Worm (Caenorhabditis elegans) whole organism, young adult: ENCODE results near the gene D1025.10.
A peak's percentile ranks its signal among the peaks of the same experiment; 100 is the strongest.

Experiments
- B0035.1 ChIP-seq: sonication (generic microtip); optimal IDR thresholded peaks from 2 replicates; lab custom pipeline; 2016; ENCODE audit warnings: missing genetic modification characterization, mild to moderate bottlenecking, missing compliant biosample characterization, missing genotype, missing genetic modification reagents
- B0336.3 ChIP-seq: fragments of 200-800 bp; sonication (Bioruptor generic); IDR thresholded peaks from 2 replicates; pipeline ENCODE4 v1.3.6; 2022; ENCODE audit warnings: missing genetic modification characterization, missing compliant biosample characterization
- F52B5.7 ChIP-seq: sonication (generic microtip); optimal IDR thresholded peaks from 2 replicates; lab custom pipeline; 2016; ENCODE audit warnings: mild to moderate bottlenecking, missing genetic modification characterization, missing compliant biosample characterization
- F57A8.1 ChIP-seq: fragments of 200-800 bp; sonication (Bioruptor generic); optimal IDR thresholded peaks from 2 replicates; lab custom pipeline; 2018; ENCODE audit warnings: mild to moderate bottlenecking, missing genetic modification characterization, moderate library complexity, missing compliant biosample characterization
- K11D2.4 ChIP-seq: fragments of 200-800 bp; sonication (Bioruptor generic); IDR thresholded peaks from 2 replicates; pipeline ENCODE4 v1.3.6; 2022; ENCODE audit warnings: missing genetic modification reagents, missing genetic modification characterization, missing compliant biosample characterization
- T26A5.8 ChIP-seq: sonication (generic microtip); optimal IDR thresholded peaks from 2 replicates; lab custom pipeline; 2016; ENCODE audit warnings: missing genetic modification characterization, missing compliant biosample characterization
- Y53F4B.3 ChIP-seq: fragments of 200-800 bp; sonication (Bioruptor generic); IDR thresholded peaks from 2 replicates; pipeline ENCODE4 v1.3.6; 2022; ENCODE audit warnings: missing genetic modification reagents, missing genetic modification characterization, missing compliant biosample characterization
- Y53G8AR.9 ChIP-seq: fragments of 200-800 bp; sonication (Bioruptor generic); conservative IDR thresholded peaks from 2 replicates; pipeline ENCODE4 v1.3.6; 2022; ENCODE audit warnings: missing genetic modification reagents, missing genetic modification characterization, missing compliant biosample characterization
- Y56A3A.18 ChIP-seq: fragments of 200-800 bp; sonication (Bioruptor generic); IDR thresholded peaks from 2 replicates; pipeline ENCODE4 v1.3.6; 2022; ENCODE audit warnings: missing genetic modification reagents, missing genetic modification characterization, missing compliant biosample characterization
- ZK185.1 ChIP-seq: sonication (generic microtip); optimal IDR thresholded peaks from 2 replicates; lab custom pipeline; 2016; ENCODE audit warnings: mild to moderate bottlenecking, missing genetic modification characterization, missing compliant biosample characterization; ENCODE audit not compliant: poor library complexity, severe bottlenecking
- ama-1 ChIP-seq, 3 experiments: fragments of 150-350 bp in 1 of 3; sonication (generic microtip) in 2 of 3; optimal IDR thresholded peaks; 2 replicates each; lab custom pipeline; 2014 to 2018; ENCODE audit warnings: missing biosample characterization in 2 of 3, missing genetic modification characterization in 2 of 3, missing genetic modification reagents in 2 of 3
- aptf-3 ChIP-seq: fragments of 200-800 bp; sonication (Bioruptor generic); IDR thresholded peaks from 2 replicates; pipeline ENCODE4 v1.3.6; 2022; ENCODE audit warnings: missing genetic modification characterization, missing compliant biosample characterization
- atf-7 ChIP-seq: sonication (generic microtip); optimal IDR thresholded peaks from 2 replicates; lab custom pipeline; 2017; ENCODE audit warnings: mild to moderate bottlenecking, missing genetic modification characterization, missing compliant biosample characterization
- bed-1 ChIP-seq: fragments of 200-800 bp; sonication (Bioruptor generic); IDR thresholded peaks from 2 replicates; pipeline ENCODE4 v1.3.6; 2022; ENCODE audit warnings: missing genetic modification reagents, missing genetic modification characterization, missing compliant biosample characterization
- ccch-3 ChIP-seq: fragments of 200-800 bp; sonication (Bioruptor generic); optimal IDR thresholded peaks from 2 replicates; lab custom pipeline; 2018; ENCODE audit warnings: mild to moderate bottlenecking, missing genetic modification characterization, missing compliant biosample characterization
- cebp-1 ChIP-seq, 2 experiments: fragments of 200-800 bp in 1 of 2; sonication (Bioruptor generic) in 1 of 2; sonication (generic microtip) in 1 of 2; IDR thresholded peaks in 1 of 2; optimal IDR thresholded peaks in 1 of 2; 2 replicates each; pipeline versions ENCODE4 v1.3.6 to Lab custom; 2017 to 2022; ENCODE audit warnings: missing compliant biosample characterization in 2 of 2, missing genetic modification characterization in 2 of 2, mild to moderate bottlenecking in 1 of 2, missing genetic modification reagents in 1 of 2, moderate library complexity in 1 of 2
- cebp-2 ChIP-seq: fragments of 200-800 bp; sonication (Bioruptor generic); IDR thresholded peaks from 2 replicates; pipeline ENCODE4 v1.3.6; 2022; ENCODE audit warnings: missing genetic modification characterization, missing compliant biosample characterization
- ceh-100 ChIP-seq: fragments of 200-800 bp; sonication (Bioruptor generic); IDR thresholded peaks from 2 replicates; pipeline ENCODE4 v1.3.6; 2022; ENCODE audit warnings: missing genetic modification reagents, missing genetic modification characterization, missing compliant biosample characterization
- ceh-40 ChIP-seq: fragments of 200-800 bp; sonication (Bioruptor generic); IDR thresholded peaks from 2 replicates; pipeline ENCODE4 v1.3.6; 2022; ENCODE audit warnings: missing genetic modification characterization, missing compliant biosample characterization
- dpff-1 ChIP-seq: sonication (generic microtip); optimal IDR thresholded peaks from 2 replicates; lab custom pipeline; 2017; ENCODE audit warnings: mild to moderate bottlenecking, missing genetic modification characterization, missing compliant biosample characterization
- dpl-1 ChIP-seq: fragments of 150-350 bp; optimal IDR thresholded peaks from 2 replicates; lab custom pipeline; 2014; ENCODE audit warnings: missing biosample characterization, missing genetic modification reagents, missing genetic modification characterization
- egl-18 ChIP-seq: fragments of 200-800 bp; sonication (Bioruptor generic); IDR thresholded peaks from 2 replicates; pipeline ENCODE4 v1.3.6; 2022; ENCODE audit warnings: missing genetic modification reagents, missing genetic modification characterization, missing compliant biosample characterization
- hlh-26 ChIP-seq: fragments of 200-800 bp; sonication (Bioruptor generic); conservative IDR thresholded peaks from 2 replicates; pipeline ENCODE4 v1.3.6; 2022; ENCODE audit warnings: missing genetic modification reagents, missing genetic modification characterization, missing compliant biosample characterization
- hrde-1 ChIP-seq: sonication (generic microtip); optimal IDR thresholded peaks from 2 replicates; lab custom pipeline; 2016; ENCODE audit warnings: missing genetic modification characterization, mild to moderate bottlenecking, missing compliant biosample characterization, moderate library complexity, missing genotype, missing genetic modification reagents, borderline replicate concordance
- hsf-1 ChIP-seq: fragments of 200-800 bp; sonication (Bioruptor generic); IDR thresholded peaks from 2 replicates; pipeline ENCODE4 v1.3.6; 2022; ENCODE audit warnings: missing genetic modification reagents, missing genetic modification characterization, missing compliant biosample characterization
- lag-1 ChIP-seq: fragments of 200-800 bp; sonication (Bioruptor generic); IDR thresholded peaks from 2 replicates; pipeline ENCODE4 v1.3.6; 2022; ENCODE audit warnings: missing genetic modification reagents, missing genetic modification characterization, missing compliant biosample characterization
- let-526 ChIP-seq: fragments of 200-800 bp; sonication (Bioruptor generic); IDR thresholded peaks from 2 replicates; pipeline ENCODE4 v1.3.6; 2022; ENCODE audit warnings: missing genetic modification reagents, missing genetic modification characterization, missing compliant biosample characterization
- let-607 ChIP-seq, 2 experiments: fragments of 200-800 bp in 1 of 2; sonication (Bioruptor generic) in 1 of 2; sonication (generic microtip) in 1 of 2; optimal IDR thresholded peaks; 2 replicates each; lab custom pipeline; 2016 to 2018; ENCODE audit warnings: mild to moderate bottlenecking in 2 of 2, missing compliant biosample characterization in 2 of 2, missing genetic modification characterization in 2 of 2, moderate library complexity in 2 of 2, missing genotype in 1 of 2
- lin-54 ChIP-seq: fragments of 200-800 bp; sonication (Bioruptor generic); optimal IDR thresholded peaks from 2 replicates; lab custom pipeline; 2018; ENCODE audit warnings: mild to moderate bottlenecking, missing genetic modification characterization, missing compliant biosample characterization
- lsy-27 ChIP-seq: sonication (generic microtip); optimal IDR thresholded peaks from 2 replicates; lab custom pipeline; 2017; ENCODE audit warnings: missing genetic modification characterization, mild to moderate bottlenecking, missing compliant biosample characterization, antibody characterized with exemption, missing genotype, borderline replicate concordance; ENCODE audit not compliant: insufficient read depth
- madf-10 ChIP-seq: sonication (generic microtip); optimal IDR thresholded peaks from 2 replicates; lab custom pipeline; 2016; ENCODE audit warnings: mild to moderate bottlenecking, missing genetic modification characterization, missing compliant biosample characterization
- madf-3 ChIP-seq: fragments of 200-800 bp; sonication (Bioruptor generic); IDR thresholded peaks from 2 replicates; pipeline ENCODE4 v1.3.6; 2022; ENCODE audit warnings: missing genetic modification reagents, missing genetic modification characterization, missing compliant biosample characterization
- madf-6 ChIP-seq: fragments of 200-800 bp; sonication (Bioruptor generic); IDR thresholded peaks from 2 replicates; pipeline ENCODE4 v1.3.6; 2022; ENCODE audit warnings: missing genetic modification reagents, missing genetic modification characterization, missing compliant biosample characterization
- nfya-2 ChIP-seq: fragments of 200-800 bp; sonication (Bioruptor generic); IDR thresholded peaks from 2 replicates; pipeline ENCODE4 v1.3.6; 2022; ENCODE audit warnings: missing genetic modification reagents, missing genetic modification characterization, missing compliant biosample characterization
- nfyb-1 ChIP-seq: fragments of 200-800 bp; sonication (Bioruptor generic); IDR thresholded peaks from 2 replicates; pipeline ENCODE4 v1.3.6; 2022; ENCODE audit warnings: missing genetic modification reagents, missing genetic modification characterization, missing compliant biosample characterization
- nhr-120 ChIP-seq: fragments of 200-800 bp; sonication (Bioruptor generic); IDR thresholded peaks from 2 replicates; pipeline ENCODE4 v1.3.6; 2022; ENCODE audit warnings: missing genetic modification characterization, missing compliant biosample characterization
- pha-4 ChIP-seq: fragments of 150-350 bp; sonication (generic microtip); optimal IDR thresholded peaks from 2 replicates; lab custom pipeline; 2014; ENCODE audit warnings: missing biosample characterization, missing genetic modification reagents, missing genetic modification characterization
- rpc-1 ChIP-seq, 2 experiments: fragments of 150-350 bp in 1 of 2; sonication (generic microtip) in 1 of 2; optimal IDR thresholded peaks; 2 replicates each; lab custom pipeline; 2014 to 2018; ENCODE audit warnings: missing biosample characterization in 1 of 2, missing genetic modification characterization in 1 of 2, missing genetic modification reagents in 1 of 2, missing genotype in 1 of 2
- snpc-1.3 ChIP-seq: sonication (generic microtip); optimal IDR thresholded peaks from 2 replicates; lab custom pipeline; 2017; ENCODE audit warnings: missing genetic modification characterization, mild to moderate bottlenecking, missing compliant biosample characterization, antibody characterized with exemption, moderate library complexity, missing genotype, missing genetic modification reagents; ENCODE audit not compliant: insufficient read depth
- snpc-4 ChIP-seq, 5 experiments: fragments of 150-350 bp in 1 of 5; sonication (generic microtip) in 4 of 5; optimal IDR thresholded peaks; 2 replicates each; lab custom pipeline; 2014 to 2018; ENCODE audit warnings: missing genetic modification characterization in 5 of 5, missing biosample characterization in 3 of 5, antibody characterized with exemption in 2 of 5, mild to moderate bottlenecking in 2 of 5, missing compliant biosample characterization in 2 of 5, missing genotype in 2 of 5, moderate library complexity in 2 of 5, missing genetic modification reagents in 1 of 5
- ztf-26 ChIP-seq: sonication (generic microtip); optimal IDR thresholded peaks from 2 replicates; lab custom pipeline; 2017; ENCODE audit warnings: missing genetic modification characterization, missing compliant biosample characterization
- ztf-6 ChIP-seq: fragments of 200-800 bp; sonication (Bioruptor generic); IDR thresholded peaks from 2 replicates; pipeline ENCODE4 v1.3.6; 2022; ENCODE audit warnings: missing genetic modification reagents, missing genetic modification characterization, missing compliant biosample characterization

D1025.10 gene

DNA sequence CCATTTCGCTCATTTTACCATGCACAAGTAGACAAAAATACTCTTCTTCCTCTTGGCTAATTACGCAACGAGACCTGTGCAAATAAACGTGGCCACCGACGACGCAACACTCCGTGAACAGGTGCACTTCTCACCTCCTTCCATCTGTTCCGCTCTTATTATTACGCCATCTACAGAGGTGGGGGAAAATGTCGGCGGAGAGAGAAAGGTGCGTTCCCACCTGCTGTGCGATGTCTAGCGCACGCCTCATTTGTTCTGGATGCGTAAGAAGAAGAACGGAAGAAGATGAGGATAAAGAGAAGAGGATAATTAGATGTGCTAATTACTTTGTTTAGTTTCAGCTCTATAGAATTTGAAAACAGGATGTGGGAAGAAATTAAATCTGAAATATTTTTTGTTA, 30.2 kb upstream of the D1025.10 start:
- no peak for TF ChIP-seq pha-4 (tag; lab: Kevin White, UChicago)

ce11 chrX:14487333-14487732, 29.3 kb upstream of the D1025.10 start:
- TF ChIP-seq lag-1 (GFP tag; lab: Robert Waterston, UW), result no peak
- TF ChIP-seq B0336.3 (GFP tag; lab: Robert Waterston, UW), result no peak
- TF ChIP-seq dpl-1 (GFP tag; lab: Kevin White, UChicago), result no peak
- TF ChIP-seq madf-10 (tag; lab: Kevin White, UChicago), result no peak
- no peak for TF ChIP-seq Y56A3A.18 (GFP tag; lab: Robert Waterston, UW)
- no peak for TF ChIP-seq bed-1 (GFP tag; lab: Robert Waterston, UW)
- no peak for TF ChIP-seq T26A5.8 (tag; lab: Kevin White, UChicago)
- no peak for TF ChIP-seq rpc-1 (optimal IDR thresholded peaks at IDR 0.05; lab: Kevin White, UChicago)
- no peak for TF ChIP-seq rpc-1 (tag; optimal IDR thresholded peaks at IDR 0.05; lab: Kevin White, UChicago)
- no peak for TF ChIP-seq lsy-27 (tag; lab: Kevin White, UChicago)
- no peak for TF ChIP-seq madf-6
- TF ChIP-seq ztf-26 (tag; lab: Kevin White, UChicago), result no peak
- TF ChIP-seq B0035.1 (tag; lab: Kevin White, UChicago), result no peak
- TF ChIP-seq aptf-3 (GFP tag; lab: Robert Waterston, UW), result no peak
- no peak for TF ChIP-seq snpc-4 (GFP tag; optimal IDR thresholded peaks at IDR 0.05; lab: Kevin White, UChicago)
- TF ChIP-seq snpc-4 (tag; optimal IDR thresholded peaks at IDR 0.05; lab: Kevin White, UChicago), result no peak
- TF ChIP-seq ceh-100 (GFP tag; lab: Robert Waterston, UW), result no peak
- no peak for TF ChIP-seq hlh-26 (GFP tag; lab: Robert Waterston, UW)
- no peak for TF ChIP-seq cebp-2 (GFP tag; lab: Robert Waterston, UW)
- no peak for TF ChIP-seq madf-3 (GFP tag; lab: Robert Waterston, UW)

- TF ChIP-seq F52B5.7 (no peak), Y53G8AR.9 (GFP tag; lab: Robert Waterston, UW) (no peak), atf-7 (tag; lab: Kevin White, UChicago) (no peak), egl-18 (GFP tag; lab: Robert Waterston, UW) (no peak), cebp-1 (GFP tag; IDR thresholded peaks at IDR 0.05; lab: Robert Waterston, UW) (no peak), cebp-1 (tag; optimal IDR thresholded peaks at IDR 0.05; lab: Kevin White, UChicago) (no peak), Y53F4B.3 (no peak)
These were observed 28.8 kb upstream of the D1025.10 start for ce11 chrX:14487832-14488231.

DNA sequence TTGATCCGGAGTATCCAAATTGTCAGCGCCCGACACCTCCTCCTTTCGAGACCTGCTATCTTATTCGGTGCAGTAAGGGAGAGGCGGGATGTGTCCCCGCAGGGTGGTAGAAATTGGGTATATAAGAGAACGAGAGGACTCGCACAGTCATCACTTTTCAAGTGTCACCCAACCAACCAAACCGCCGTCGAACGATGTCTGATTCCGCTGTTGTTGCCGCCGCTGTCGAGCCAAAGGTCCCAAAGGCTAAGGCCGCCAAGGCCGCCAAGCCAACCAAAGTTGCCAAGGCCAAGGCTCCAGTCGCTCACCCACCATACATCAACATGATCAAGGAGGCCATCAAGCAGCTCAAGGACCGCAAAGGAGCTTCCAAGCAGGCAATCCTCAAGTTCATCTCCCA, 26.7 kb upstream of the D1025.10 start, which contains the start of gene his-24:
Gene his-24, plus strand, starts transcription at position 150 of the 400 bp plus-strand sequence.
- TF ChIP-seq ztf-6 (GFP tag; lab: Robert Waterston, UW) (0 out of 2 replicates have a peak, but pooled peaks have one; percentile 43), hrde-1 (no peak), nhr-120 (GFP tag; lab: Robert Waterston, UW) (no peak), ceh-40 (no peak), bed-1 (GFP tag; lab: Robert Waterston, UW) (no peak), snpc-1.3 (tag; lab: Kevin White, UChicago) (no peak), hsf-1 (GFP tag; lab: Robert Waterston, UW) (no peak), K11D2.4 (GFP tag; lab: Robert Waterston, UW) (peak; percentile 62), F57A8.1 (no peak), lin-54 (no peak), dpff-1 (tag; lab: Kevin White, UChicago) (no peak), ccch-3 (GFP tag; lab: Kevin White, UChicago) (no peak), let-526 (GFP tag; lab: Robert Waterston, UW) (0 out of 2 replicates have a peak, but pooled peaks have one; percentile 11), nfya-2 (GFP tag; lab: Robert Waterston, UW) (no peak), lag-1 (GFP tag; lab: Robert Waterston, UW) (no peak), ama-1 (optimal IDR thresholded peaks at IDR 0.05; lab: Kevin White, UChicago) (peak; percentile 24), ama-1 (GFP tag; optimal IDR thresholded peaks at IDR 0.05; lab: Kevin White, UChicago) (no peak), nfyb-1 (GFP tag; lab: Robert Waterston, UW) (peak; percentile 55; the same call in 1 of the 2 replicates), let-607 (tag; optimal IDR thresholded peaks at IDR 0.05; lab: Kevin White, UChicago) (no peak), ZK185.1 (tag; lab: Kevin White, UChicago) (no peak)
